Worm (Caenorhabditis elegans): ENCODE measurements around the gene cct-2.

Gene cct-2

ce11 chrII:8940362-8940940 is 12.9 kb downstream of the cct-2 start, which contains the start of the genes set-17 and T21B10.4:
set-17 (minus strand) TSS chrII:8940488.
T21B10.4 (plus strand) TSS chrII:8940894.
- TF ChIP-seq nfya-1 (tag; optimal IDR thresholded peaks at IDR 0.05; ENCODE audit: insufficient read depth) (peak; percentile 35), snpc-4 (tag; optimal IDR thresholded peaks at IDR 0.05) (no peak), elt-1 (tag; optimal IDR thresholded peaks at IDR 0.05) (peak; percentile 61), daf-12 (tag; optimal IDR thresholded peaks at IDR 0.05) (no peak), nhr-25 (tag; optimal IDR thresholded peaks at IDR 0.05) (peak; percentile 7), pha-4 (tag; optimal IDR thresholded peaks at IDR 0.05) (peak; percentile 86), lin-15B (tag; optimal IDR thresholded peaks at IDR 0.05) (peak; percentile 29)

ce11 chrII:8945167-8945566 is 17.6 kb downstream of the cct-2 start:
- TF ChIP-seq lin-15B (tag; optimal IDR thresholded peaks at IDR 0.05) (no peak), nhr-11 (tag; optimal IDR thresholded peaks at IDR 0.05) (no peak), elt-1 (tag; optimal IDR thresholded peaks at IDR 0.05) (no peak), fkh-10 (GFP tag; optimal IDR thresholded peaks at IDR 0.05) (peak; percentile 68)

ce11 chrII:8947391-8947790 is 19.9 kb downstream of the cct-2 start, which contains the start of gene cutl-15:
cutl-15 (minus strand) TSS chrII:8947688.
- TF ChIP-seq skn-1 (tag; optimal IDR thresholded peaks at IDR 0.05) (no peak), fos-1 (tag; optimal IDR thresholded peaks at IDR 0.05) (no peak), unc-39 (tag; optimal IDR thresholded peaks at IDR 0.05) (no peak), ceh-28 (tag; optimal IDR thresholded peaks at IDR 0.05) (no peak), nhr-237 (tag; optimal IDR thresholded peaks at IDR 0.05) (no peak), nhr-25 (tag; optimal IDR thresholded peaks at IDR 0.05) (no peak), lin-39 (tag; optimal IDR thresholded peaks at IDR 0.05) (no peak), unc-62 (GFP tag; optimal IDR thresholded peaks at IDR 0.05) (no peak), elt-1 (tag; optimal IDR thresholded peaks at IDR 0.05) (no peak)

DNA sequence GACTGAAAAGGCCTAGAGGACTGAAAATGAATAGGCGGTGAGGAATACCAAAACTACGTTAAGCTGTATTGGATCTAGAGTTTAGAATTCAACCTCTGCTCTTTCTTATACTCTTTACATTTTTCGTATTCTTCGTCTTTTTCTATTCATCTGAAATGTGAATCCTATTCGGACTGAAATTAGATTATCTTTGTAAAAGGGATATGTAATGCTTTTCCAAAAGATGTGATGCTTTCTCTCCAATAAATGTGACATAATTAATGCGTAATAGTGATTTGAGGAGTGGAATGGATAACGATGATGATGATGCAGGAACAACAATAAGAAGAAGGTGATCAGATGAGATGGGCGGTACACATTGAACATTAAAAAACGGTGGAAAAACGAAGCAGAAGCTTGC is 21.1 kb downstream of the cct-2 start:
- no peak for TF ChIP-seq R02D3.7 (tag; optimal IDR thresholded peaks at IDR 0.05)
- no peak for TF ChIP-seq elt-1 (tag; optimal IDR thresholded peaks at IDR 0.05)

DNA sequence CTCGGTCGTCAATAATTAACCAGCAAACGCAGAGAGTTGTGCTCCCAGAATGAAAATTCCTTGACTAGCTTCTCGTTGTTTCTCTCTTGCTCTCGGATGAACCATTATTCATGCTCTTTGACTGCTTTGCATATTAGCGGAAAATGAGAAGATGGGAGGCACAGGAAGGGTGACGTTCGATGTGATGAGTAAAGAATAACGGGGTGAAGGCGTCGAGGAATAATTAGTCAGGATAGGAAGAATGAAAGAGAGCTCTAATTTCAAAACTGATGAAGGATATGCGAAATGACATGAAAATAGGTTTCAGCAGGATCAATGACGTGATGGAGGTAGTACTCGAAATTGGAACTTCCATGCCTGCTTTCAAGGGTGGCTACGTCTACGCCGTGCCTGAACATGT is 23.7 kb downstream of the cct-2 start:
- no peak for TF ChIP-seq nhr-43 (tag; optimal IDR thresholded peaks at IDR 0.05; ENCODE audit: poor library complexity, severe bottlenecking)
- no peak for TF ChIP-seq nhr-28 (tag; optimal IDR thresholded peaks at IDR 0.05)
- TF ChIP-seq fkh-2 (tag; optimal IDR thresholded peaks at IDR 0.05) = no peak
- no peak for TF ChIP-seq nhr-12 (tag; optimal IDR thresholded peaks at IDR 0.05)
- TF ChIP-seq nhr-237 (tag; optimal IDR thresholded peaks at IDR 0.05) = no peak
- no peak for TF ChIP-seq nhr-23 (tag; optimal IDR thresholded peaks at IDR 0.05)
- no peak for TF ChIP-seq ceh-28 (tag; optimal IDR thresholded peaks at IDR 0.05)
- no peak for TF ChIP-seq R02D3.7 (tag; optimal IDR thresholded peaks at IDR 0.05)
- no peak for TF ChIP-seq tbx-2 (tag; optimal IDR thresholded peaks at IDR 0.05)
- TF ChIP-seq ceh-16 (tag; optimal IDR thresholded peaks at IDR 0.05) = no peak
- TF ChIP-seq nhr-77 (tag; optimal IDR thresholded peaks at IDR 0.05) = no peak
- no peak for TF ChIP-seq elt-2 (tag; optimal IDR thresholded peaks at IDR 0.05)
- no peak for TF ChIP-seq snpc-4 (tag; optimal IDR thresholded peaks at IDR 0.05)
- no peak for TF ChIP-seq ztf-4 (tag; optimal IDR thresholded peaks at IDR 0.05)
- no peak for TF ChIP-seq ztf-11 (tag; optimal IDR thresholded peaks at IDR 0.05)
- TF ChIP-seq egl-5 (tag; optimal IDR thresholded peaks at IDR 0.05) = no peak
- TF ChIP-seq lin-39 (tag; optimal IDR thresholded peaks at IDR 0.05) = no peak

DNA sequence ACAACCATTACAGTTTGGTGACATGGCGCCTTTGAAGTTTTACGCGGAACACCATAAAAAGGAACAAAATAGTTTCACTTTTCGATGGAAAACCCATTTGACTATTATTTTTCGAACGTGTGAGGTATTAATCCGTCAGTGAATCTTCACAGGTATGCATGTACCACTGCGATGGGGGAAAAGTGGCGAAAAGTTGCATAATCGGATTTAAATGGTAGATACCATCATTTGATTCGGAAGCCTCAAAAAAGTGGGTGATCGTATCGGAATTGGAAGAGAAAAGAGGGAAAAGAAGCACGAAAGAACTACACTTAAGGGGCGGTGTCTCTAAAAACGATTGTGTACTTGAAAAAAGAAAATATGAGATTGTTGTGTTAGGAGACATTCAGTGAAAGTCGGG is 26.2 kb downstream of the cct-2 start:
- no peak for TF ChIP-seq fkh-2 (tag; optimal IDR thresholded peaks at IDR 0.05)
- no peak for TF ChIP-seq lin-39 (tag; optimal IDR thresholded peaks at IDR 0.05)
- TF ChIP-seq elt-1 (tag; optimal IDR thresholded peaks at IDR 0.05) = peak; percentile 64
- TF ChIP-seq hmg-11 (tag; optimal IDR thresholded peaks at IDR 0.05) = no peak
- no peak for TF ChIP-seq unc-62 (GFP tag; optimal IDR thresholded peaks at IDR 0.05)
- peak; percentile 8 for TF ChIP-seq nhr-25 (tag; optimal IDR thresholded peaks at IDR 0.05)

- no peak for TF ChIP-seq lsy-12 (tag; optimal IDR thresholded peaks at IDR 0.05)
- TF ChIP-seq ztf-4 (tag; optimal IDR thresholded peaks at IDR 0.05) = no peak
- TF ChIP-seq elt-2 (tag; optimal IDR thresholded peaks at IDR 0.05) = no peak
- TF ChIP-seq fkh-2 (tag; optimal IDR thresholded peaks at IDR 0.05) = no peak
- TF ChIP-seq nhr-43 (tag; optimal IDR thresholded peaks at IDR 0.05; ENCODE audit: poor library complexity, severe bottlenecking) = no peak
- TF ChIP-seq nhr-76 (tag; optimal IDR thresholded peaks at IDR 0.05) = no peak
- no peak for TF ChIP-seq mml-1 (tag; optimal IDR thresholded peaks at IDR 0.05)
- no peak for TF ChIP-seq skn-1 (tag; optimal IDR thresholded peaks at IDR 0.05)
- TF ChIP-seq ama-1 (optimal IDR thresholded peaks at IDR 0.05) = no peak
- TF ChIP-seq ceh-28 (tag; optimal IDR thresholded peaks at IDR 0.05) = no peak
- no peak for TF ChIP-seq sea-2 (GFP tag; optimal IDR thresholded peaks at IDR 0.05)
These were observed 29.4 kb downstream of the cct-2 start for ce11 chrII:8956896-8957295.
